Worm (Caenorhabditis elegans): Measurements from ENCODE around the gene Y82E9BR.18.

Y82E9BR.18 gene

DNA sequence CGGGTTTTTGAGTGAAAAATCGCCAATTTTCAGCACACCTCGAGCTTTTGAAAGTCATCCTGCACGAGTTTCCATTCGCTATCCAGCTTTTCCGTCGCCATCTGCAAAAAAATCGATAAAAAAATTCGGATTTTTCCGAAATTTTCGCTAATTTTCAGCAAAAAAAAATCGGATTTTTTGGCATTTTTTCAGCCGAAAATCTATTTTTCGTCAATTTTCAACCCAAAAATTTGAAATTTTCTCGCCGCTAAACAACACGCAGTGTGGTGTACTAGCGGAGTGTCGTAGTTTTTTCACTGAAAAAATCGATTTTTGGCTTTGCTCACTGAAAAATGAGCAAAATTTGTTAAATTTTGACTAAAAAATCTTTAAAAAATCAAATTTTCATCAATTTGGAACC is 34.6 kb upstream of the Y82E9BR.18 start, which contains the start of gene tmem-120:
TSS of gene tmem-120 (minus strand) at position 101 of the 400 bp plus-strand sequence.
- no peak for TF ChIP-seq unc-62 (GFP tag; optimal IDR thresholded peaks at IDR 0.05)
- TF ChIP-seq ces-1 (GFP tag; optimal IDR thresholded peaks at IDR 0.05) = no peak
- no peak for TF ChIP-seq ceh-83 (GFP tag; optimal IDR thresholded peaks at IDR 0.05)
- no peak for TF ChIP-seq bed-3 (GFP tag; optimal IDR thresholded peaks at IDR 0.05)
- TF ChIP-seq flh-1 (GFP tag; optimal IDR thresholded peaks at IDR 0.05) = no peak
- no peak for TF ChIP-seq M03D4.4 (tag; optimal IDR thresholded peaks at IDR 0.05)
- no peak for TF ChIP-seq sptf-1 (tag; optimal IDR thresholded peaks at IDR 0.05)
- no peak for TF ChIP-seq lin-32 (GFP tag; optimal IDR thresholded peaks at IDR 0.05)
- TF ChIP-seq blmp-1 (tag; optimal IDR thresholded peaks at IDR 0.05) = no peak
- TF ChIP-seq lin-13 (tag; optimal IDR thresholded peaks at IDR 0.05) = no peak
- TF ChIP-seq ztf-11 (tag; optimal IDR thresholded peaks at IDR 0.05) = no peak

DNA sequence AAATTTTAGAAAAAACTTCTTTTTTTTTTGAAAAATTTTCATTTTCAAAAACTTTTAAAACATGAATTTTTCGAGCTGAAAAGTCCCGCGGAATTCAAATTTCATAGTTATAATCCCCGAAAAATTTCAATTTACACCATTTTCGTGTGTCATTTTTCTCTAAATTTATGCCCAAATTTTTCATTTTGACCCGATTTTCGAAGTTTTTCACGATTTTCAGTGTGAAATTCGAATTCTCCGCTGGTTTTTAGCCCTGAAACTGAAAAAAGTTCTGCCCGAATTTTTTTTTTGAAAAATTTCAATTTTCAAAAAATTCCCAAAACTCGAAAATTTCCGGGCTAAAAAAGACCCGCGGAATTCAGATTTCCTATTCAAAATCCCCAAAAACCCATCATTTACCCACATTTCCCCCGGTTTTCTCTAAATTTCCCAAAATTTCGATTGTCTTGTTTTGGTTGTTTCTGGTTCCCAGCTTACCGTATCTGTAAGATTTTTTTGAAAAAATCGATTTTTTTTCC is 25.5 kb upstream of the Y82E9BR.18 start:
- TF ChIP-seq unc-39 (tag; optimal IDR thresholded peaks at IDR 0.05) (no peak), M03D4.4 (tag; optimal IDR thresholded peaks at IDR 0.05) (no peak), pha-4 (tag; optimal IDR thresholded peaks at IDR 0.05) (no peak), nhr-28 (tag; optimal IDR thresholded peaks at IDR 0.05) (no peak), flh-1 (GFP tag; optimal IDR thresholded peaks at IDR 0.05) (no peak), sptf-1 (tag; optimal IDR thresholded peaks at IDR 0.05) (no peak), ceh-39 (tag; optimal IDR thresholded peaks at IDR 0.05) (no peak)

DNA sequence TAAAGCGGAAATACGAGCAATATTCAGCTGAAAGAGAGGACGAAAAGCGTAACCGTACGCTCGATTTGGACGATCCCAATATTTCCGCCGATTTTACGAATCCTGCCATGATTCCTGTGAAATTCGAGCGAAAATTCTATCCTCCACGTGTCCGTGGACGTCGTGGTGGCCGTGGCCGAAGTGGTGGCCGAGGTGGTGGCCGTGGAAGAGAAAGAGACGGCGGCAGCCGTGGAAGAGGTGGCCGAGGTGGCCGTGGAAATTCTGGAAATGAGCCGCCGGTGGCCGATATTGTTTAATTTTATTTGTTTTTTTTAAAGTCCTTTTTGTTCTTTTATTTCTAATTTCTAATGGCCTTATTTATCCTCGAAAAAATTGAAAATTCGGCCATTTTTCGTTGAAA is 24.9 kb upstream of the Y82E9BR.18 start:
- TF ChIP-seq nhr-2 (tag; optimal IDR thresholded peaks at IDR 0.05) (no peak), ceh-39 (tag; optimal IDR thresholded peaks at IDR 0.05) (no peak), snpc-4 (tag; optimal IDR thresholded peaks at IDR 0.05) (no peak), zip-8 (tag; optimal IDR thresholded peaks at IDR 0.05) (no peak), blmp-1 (tag; optimal IDR thresholded peaks at IDR 0.05) (no peak), ceh-83 (GFP tag; optimal IDR thresholded peaks at IDR 0.05) (no peak), nhr-76 (tag; optimal IDR thresholded peaks at IDR 0.05) (no peak), mab-5 (tag; optimal IDR thresholded peaks at IDR 0.05) (no peak), ham-2 (GFP tag; optimal IDR thresholded peaks at IDR 0.05) (no peak), elt-1 (tag; optimal IDR thresholded peaks at IDR 0.05; ENCODE audit: borderline replicate concordance, insufficient read depth) (no peak), pha-4 (tag; optimal IDR thresholded peaks at IDR 0.05) (no peak), tbx-8 (GFP tag; optimal IDR thresholded peaks at IDR 0.05) (no peak), lin-32 (GFP tag; optimal IDR thresholded peaks at IDR 0.05) (no peak)

DNA sequence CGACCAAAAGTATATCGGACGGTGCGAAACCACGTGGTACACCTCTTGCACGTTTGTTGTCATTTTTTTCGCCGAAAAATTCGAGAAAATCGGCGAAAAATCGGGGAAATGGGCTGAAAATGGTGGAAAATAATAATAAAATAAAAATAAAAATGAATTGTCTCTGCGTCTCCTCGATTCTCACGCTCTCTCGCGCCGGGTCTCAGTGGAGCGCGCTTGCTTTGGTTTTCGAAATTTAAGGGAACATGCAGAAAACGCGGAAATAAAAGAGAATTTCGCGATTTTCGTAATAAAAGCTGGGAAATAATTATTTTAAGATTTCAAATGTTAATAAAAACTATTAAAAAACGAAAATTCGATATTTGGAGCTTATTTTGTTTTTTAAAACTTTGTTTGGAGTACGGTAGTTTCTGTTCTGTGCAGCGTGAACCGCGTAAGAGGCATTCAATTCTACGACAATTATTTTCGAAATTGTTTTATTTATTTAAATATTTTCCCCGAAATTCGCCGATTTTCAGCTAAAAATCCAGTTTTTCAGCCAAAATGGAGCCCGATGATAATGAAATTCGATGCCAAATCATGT is 12.6 kb upstream of the Y82E9BR.18 start, which contains the start of the genes ave-1 and M01G5.1:
TSS of gene ave-1 (minus strand) at position 113 of the 583 bp plus-strand sequence.
TSS of gene M01G5.1 (plus strand) at position 539 of the 583 bp plus-strand sequence.
- no peak for TF ChIP-seq nhr-76 (tag; optimal IDR thresholded peaks at IDR 0.05)
- TF ChIP-seq ces-1 (GFP tag; optimal IDR thresholded peaks at IDR 0.05) = peak; percentile 87
- TF ChIP-seq lsy-2 (tag; optimal IDR thresholded peaks at IDR 0.05) = peak; percentile 49

DNA sequence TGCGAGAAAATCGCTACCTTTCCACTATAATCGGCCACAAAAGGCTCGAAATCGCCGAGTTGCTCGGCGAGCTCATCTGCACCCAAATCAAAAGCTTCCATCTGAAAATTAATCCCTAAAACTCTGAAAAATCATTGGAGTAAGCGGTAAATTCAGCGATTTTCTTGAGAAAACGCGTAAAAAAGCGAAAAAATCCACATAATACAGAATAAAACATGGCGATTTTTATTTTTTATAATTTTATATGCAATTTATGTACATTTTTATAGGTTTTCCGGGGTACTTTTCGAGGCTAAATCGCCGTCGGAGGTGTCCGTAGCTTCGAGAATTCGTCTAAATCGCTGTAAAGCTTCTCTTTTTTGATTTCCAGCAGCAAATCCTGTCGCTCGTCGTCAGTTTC is 11.9 kb upstream of the Y82E9BR.18 start, which contains the start of gene Y82E9BR.19:
TSS of gene Y82E9BR.19 (minus strand) at position 101 of the 400 bp plus-strand sequence.
- TF ChIP-seq ces-1 (GFP tag; optimal IDR thresholded peaks at IDR 0.05) = no peak
- no peak for TF ChIP-seq cnd-1 (tag; optimal IDR thresholded peaks at IDR 0.05)

DNA sequence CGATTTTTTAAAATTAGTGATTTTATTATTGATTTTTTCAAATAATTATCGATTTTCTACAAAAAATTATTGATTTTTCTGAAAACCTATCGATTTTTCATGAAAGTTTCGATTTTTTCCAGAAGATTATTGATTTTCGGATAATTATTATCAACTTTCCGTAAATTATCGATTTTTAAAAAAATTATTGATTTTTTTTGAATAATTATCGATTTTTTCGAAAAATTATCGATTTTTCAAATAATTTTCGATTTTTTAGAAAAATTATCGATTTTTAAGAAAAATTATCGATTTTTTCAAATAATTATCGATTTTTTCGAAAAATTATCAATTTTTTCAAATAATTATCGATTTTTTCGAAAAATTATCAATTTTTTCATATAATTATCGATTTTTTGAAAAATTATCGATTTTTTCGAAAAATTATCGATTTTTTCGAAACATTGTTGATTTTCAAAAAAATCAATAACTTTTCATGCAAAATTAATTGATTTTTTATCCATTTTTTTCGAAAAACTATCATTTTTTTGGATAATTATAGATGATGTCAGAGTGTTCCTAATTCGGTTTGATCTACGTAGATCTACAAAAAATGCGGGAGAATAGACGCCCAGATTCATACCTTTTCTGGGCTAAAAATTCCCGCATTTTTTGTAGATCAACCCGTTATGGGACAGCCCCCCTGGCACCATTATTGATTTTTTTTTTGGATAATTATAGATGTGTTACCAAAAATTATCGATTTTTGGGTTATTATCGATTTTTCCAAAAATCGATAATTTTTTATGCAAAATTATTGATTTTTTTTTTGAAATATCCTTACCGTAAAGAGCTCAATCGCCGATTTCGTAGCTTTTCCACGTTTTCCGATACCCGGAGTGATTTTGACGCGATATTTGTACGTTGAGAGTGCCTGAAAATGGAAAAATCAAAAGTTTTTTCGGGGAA is 14.7 kb downstream of the Y82E9BR.18 start:
- TF ChIP-seq tbx-8 (GFP tag; optimal IDR thresholded peaks at IDR 0.05) (no peak), zip-8 (tag; optimal IDR thresholded peaks at IDR 0.05) (no peak), mls-2 (tag; optimal IDR thresholded peaks at IDR 0.05) (no peak), drap-1 (GFP tag; optimal IDR thresholded peaks at IDR 0.05) (no peak), elt-1 (tag; optimal IDR thresholded peaks at IDR 0.05; ENCODE audit: borderline replicate concordance, insufficient read depth) (no peak), ceh-39 (tag; optimal IDR thresholded peaks at IDR 0.05) (peak; percentile 35), nhr-12 (tag; optimal IDR thresholded peaks at IDR 0.05) (no peak)
